Worm (Caenorhabditis elegans) whole organism, L4 larva: ENCODE data around the gene srh-187.

Experiments
- F44E2.7 ChIP-seq: fragments of 200-800 bp; sonication (Bioruptor generic); IDR thresholded peaks from 2 replicates; pipeline ENCODE4 v2.1.2; 2022; ENCODE audit warnings: missing genetic modification characterization, missing compliant biosample characterization
- R02D3.7 ChIP-seq: fragments of 150-350 bp; sonication (generic microtip); optimal IDR thresholded peaks from 3 replicates; lab custom pipeline; 2014; ENCODE audit warnings: missing biosample characterization, missing genetic modification characterization
- ama-1 ChIP-seq: fragments of 150-350 bp; optimal IDR thresholded peaks from 2 replicates; lab custom pipeline; 2014; ENCODE audit warnings: inconsistent platforms, mixed read lengths
- egl-27 ChIP-seq: sonication (generic microtip); optimal IDR thresholded peaks from 3 replicates; lab custom pipeline; 2017; ENCODE audit warnings: missing biosample characterization, missing genetic modification reagents, missing genetic modification characterization
- fkh-10 ChIP-seq: fragments of 150-350 bp; optimal IDR thresholded peaks from 2 replicates; lab custom pipeline; 2014; ENCODE audit warnings: missing biosample characterization, missing genetic modification reagents, missing genetic modification characterization
- fos-1 ChIP-seq: fragments of 150-350 bp; optimal IDR thresholded peaks from 2 replicates; lab custom pipeline; 2014; ENCODE audit warnings: missing biosample characterization, missing genetic modification characterization
- nhr-237 ChIP-seq: sonication (generic microtip); optimal IDR thresholded peaks from 2 replicates; lab custom pipeline; 2017; ENCODE audit warnings: missing biosample characterization, missing genetic modification characterization
- nhr-48 ChIP-seq: sonication (generic microtip); optimal IDR thresholded peaks from 2 replicates; lab custom pipeline; 2016; ENCODE audit warnings: mild to moderate bottlenecking, missing genetic modification characterization, missing compliant biosample characterization
- nhr-77 ChIP-seq: fragments of 150-350 bp; optimal IDR thresholded peaks from 2 replicates; lab custom pipeline; 2014; ENCODE audit warnings: missing biosample characterization, missing genetic modification characterization
- sdz-12 ChIP-seq: fragments of 200-800 bp; sonication (Bioruptor generic); optimal IDR thresholded peaks from 2 replicates; lab custom pipeline; 2018; ENCODE audit warnings: mild to moderate bottlenecking, missing genetic modification characterization, missing compliant biosample characterization
- snpc-1.2 ChIP-seq: fragments of 200-800 bp; sonication (Bioruptor generic); IDR thresholded peaks from 2 replicates; pipeline ENCODE4 v1.3.6; 2022; ENCODE audit warnings: missing genetic modification reagents, missing genetic modification characterization, missing compliant biosample characterization
- zfp-2 ChIP-seq: sonication (generic microtip); optimal IDR thresholded peaks from 2 replicates; lab custom pipeline; 2016; ENCODE audit warnings: mild to moderate bottlenecking, missing genetic modification characterization, missing compliant biosample characterization

- TF ChIP-seq sdz-12 (GFP tag; lab: Kevin White, UChicago) (no peak), F44E2.7 (no peak), fkh-10 (GFP tag; lab: Kevin White, UChicago) (no peak), ama-1 (no peak), snpc-1.2 (no peak), nhr-48 (tag; lab: Kevin White, UChicago) (no peak), R02D3.7 (tag; lab: Kevin White, UChicago) (no peak), nhr-77 (tag; lab: Kevin White, UChicago) (no peak), nhr-237 (tag; lab: Kevin White, UChicago) (no peak), egl-27 (tag; lab: Kevin White, UChicago) (no peak), zfp-2 (tag; lab: Kevin White, UChicago) (no peak), fos-1 (tag; lab: Kevin White, UChicago) (no peak)
These were observed 17.4 kb upstream of the srh-187 start, which contains the start of gene C03G6.6 for ce11 chrV:7357132-7357531.
